Fruit fly (Drosophila melanogaster): ENCODE results near the gene cdm.

Gene cdm

dm6 chr3R:18226043-18226808 lies 42.9 kb upstream of the cdm start, which contains the start of the genes CG7168 and Mdh2 (continued):
- TF ChIP-seq CG14710 (tag; optimal IDR thresholded peaks at IDR 0.05) (peak; percentile 50), CG16779 (GFP tag; IDR thresholded peaks at IDR 0.05) (no peak), lab (GFP tag; optimal IDR thresholded peaks at IDR 0.05) (peak; percentile 40), unc-4 (GFP tag; IDR thresholded peaks at IDR 0.05; ENCODE audit: partially characterized antibody) (peak; percentile 82), mld (GFP tag; IDR thresholded peaks at IDR 0.05; ENCODE audit: partially characterized antibody) (peak; percentile 73; the same call in 2 of the 3 replicates), CoRest (tag; optimal IDR thresholded peaks at IDR 0.05) (peak; percentile 15), CG34376 (GFP tag; optimal IDR thresholded peaks at IDR 0.05) (peak; percentile 12), MBD-R2 (GFP tag; IDR thresholded peaks at IDR 0.05) (peak; percentile 79), YL-1 (GFP tag; optimal IDR thresholded peaks at IDR 0.05) (peak; percentile 0), CG2889 (GFP tag; IDR thresholded peaks at IDR 0.05) (no peak), tin (GFP tag; optimal IDR thresholded peaks at IDR 0.05) (peak; percentile 4), chinmo (GFP tag; IDR thresholded peaks at IDR 0.05; ENCODE audit: partially characterized antibody) (peak; percentile 73; the same call in 3 of the 4 replicates), CG31224 (GFP tag; IDR thresholded peaks at IDR 0.05) (no peak), CG2116 (GFP tag; optimal IDR thresholded peaks at IDR 0.05) (peak; percentile 98), sima (GFP tag; optimal IDR thresholded peaks at IDR 0.05) (no peak), Fer1 (GFP tag; optimal IDR thresholded peaks at IDR 0.05) (peak; percentile 3), CG9797 (GFP tag; optimal IDR thresholded peaks at IDR 0.05) (peak; percentile 30), lbe (GFP tag; optimal IDR thresholded peaks at IDR 0.05) (no peak), CG10366 (GFP tag; IDR thresholded peaks at IDR 0.05) (no peak), MESR4 (GFP tag; optimal IDR thresholded peaks at IDR 0.05) (peak; percentile 34), stwl (tag; optimal IDR thresholded peaks at IDR 0.05) (peak; percentile 86), CG11560 (tag; IDR thresholded peaks at IDR 0.05) (peak; percentile 80; the same call in 2 of the 3 replicates), CG30403 (GFP tag; optimal IDR thresholded peaks at IDR 0.05) (peak; percentile 7), CG17186 (GFP tag; optimal IDR thresholded peaks at IDR 0.05) (peak; percentile 19), fu2 (GFP tag; optimal IDR thresholded peaks at IDR 0.05) (no peak), Hr78 (GFP tag; optimal IDR thresholded peaks at IDR 0.05) (no peak), CG10979 (tag; optimal IDR thresholded peaks at IDR 0.05) (no peak), NC2β (GFP tag; optimal IDR thresholded peaks at IDR 0.05) (peak; percentile 16), sug (tag; optimal IDR thresholded peaks at IDR 0.05) (peak; percentile 25), pzg (GFP tag; optimal IDR thresholded peaks at IDR 0.05) (peak; percentile 77), CG16813 (GFP tag; IDR thresholded peaks at IDR 0.05; ENCODE audit: partially characterized antibody) (peak; percentile 81), HmgD (GFP tag; optimal IDR thresholded peaks at IDR 0.05) (peak; percentile 2), sens (GFP tag) (peak; percentile 71), CG12659 (GFP tag; optimal IDR thresholded peaks at IDR 0.05) (peak; percentile 77), Asciz (GFP tag; optimal IDR thresholded peaks at IDR 0.05) (no peak), Elba2 (GFP tag; optimal IDR thresholded peaks at IDR 0.05) (no peak), mirr (GFP tag; optimal IDR thresholded peaks at IDR 0.05) (peak; percentile 21), CG6791 (GFP tag; IDR thresholded peaks at IDR 0.05; ENCODE audit: partially characterized antibody) (peak; percentile 86), amos (GFP tag; IDR thresholded peaks at IDR 0.05; ENCODE audit: partially characterized antibody) (peak; percentile 79), NFAT (GFP tag; IDR thresholded peaks at IDR 0.05) (no peak), lilli (GFP tag; optimal IDR thresholded peaks at IDR 0.05) (peak; percentile 32), CG30020 (tag; optimal IDR thresholded peaks at IDR 0.05) (peak; percentile 31), Nf-YB (GFP tag; optimal IDR thresholded peaks at IDR 0.05) (peak; percentile 88), nerfin-2 (GFP tag; IDR thresholded peaks at IDR 0.05; ENCODE audit: partially characterized antibody) (peak; percentile 92), Med (GFP tag) (peak; percentile 72), CG13287 (GFP tag; IDR thresholded peaks at IDR 0.05; ENCODE audit: partially characterized antibody) (peak; percentile 87), grau (tag; optimal IDR thresholded peaks at IDR 0.05) (peak; percentile 1), CTCF (GFP tag; optimal IDR thresholded peaks at IDR 0.05) (peak; percentile 9), fru (optimal IDR thresholded peaks at IDR 0.05) (no peak)
